Fruit fly (Drosophila melanogaster) whole organism, embryonic: Measurements from ENCODE around the gene Klp67A.

Source experiments
- Abd-B ChIP-seq: fragments of 200-800 bp; sonication (Bioruptor generic); optimal IDR thresholded peaks from 2 replicates; lab custom pipeline; 2018; ENCODE audit warnings: missing biosample characterization, mild to moderate bottlenecking, missing genetic modification characterization, moderate library complexity
- CG10267 ChIP-seq: fragments of 200-800 bp; sonication (Bioruptor generic); optimal IDR thresholded peaks from 2 replicates; lab custom pipeline; 2018; ENCODE audit warnings: missing biosample characterization, mild to moderate bottlenecking, missing genetic modification characterization, moderate library complexity
- CG10959 ChIP-seq: fragments of 200-800 bp; sonication (Bioruptor generic); IDR thresholded peaks from 2 replicates; pipeline ENCODE4 v1.3.6; 2022; ENCODE audit warnings: missing biosample characterization, missing genetic modification characterization
- CG11085 ChIP-seq: fragments of 200-800 bp; sonication (Bioruptor generic); IDR thresholded peaks from 2 replicates; pipeline ENCODE4 v1.3.6; 2022; ENCODE audit warnings: missing biosample characterization, missing genetic modification characterization
- CG12659 ChIP-seq: fragments of 200-800 bp; sonication (Bioruptor generic); optimal IDR thresholded peaks from 3 replicates; lab custom pipeline; 2017; ENCODE audit warnings: mild to moderate bottlenecking, missing biosample characterization, missing genetic modification reagents, missing genetic modification characterization
- CG12769 ChIP-seq: fragments of 200-800 bp; sonication (Bioruptor generic); optimal IDR thresholded peaks from 2 replicates; lab custom pipeline; 2019; ENCODE audit warnings: missing biosample characterization, mild to moderate bottlenecking, missing genetic modification characterization, moderate library complexity
- CG13287 ChIP-seq: fragments of 200-800 bp; sonication (Bioruptor generic); IDR thresholded peaks from 2 replicates; pipeline ENCODE4 v1.3.6; 2022; ENCODE audit warnings: missing biosample characterization, missing genetic modification characterization; ENCODE audit not compliant: partially characterized antibody
- CG15601 ChIP-seq: fragments of 200-800 bp; sonication (Bioruptor generic); optimal IDR thresholded peaks from 3 replicates; lab custom pipeline; 2019; ENCODE audit warnings: missing biosample characterization, mild to moderate bottlenecking, missing genetic modification characterization, moderate library complexity
- CG18619 ChIP-seq: fragments of 200-800 bp; sonication (Bioruptor generic); optimal IDR thresholded peaks from 3 replicates; lab custom pipeline; 2017; ENCODE audit warnings: missing biosample characterization, mild to moderate bottlenecking, missing genetic modification characterization
- CG18764 ChIP-seq: fragments of 200-800 bp; sonication (Bioruptor generic); optimal IDR thresholded peaks from 3 replicates; lab custom pipeline; 2016; ENCODE audit warnings: missing biosample characterization, missing genetic modification characterization
- CG2120 ChIP-seq: fragments of 200-800 bp; sonication (Bioruptor generic); optimal IDR thresholded peaks from 3 replicates; lab custom pipeline; 2016; ENCODE audit warnings: missing biosample characterization, missing genetic modification characterization
- CG3065 ChIP-seq: fragments of 200-800 bp; sonication (Bioruptor generic); optimal IDR thresholded peaks from 2 replicates; lab custom pipeline; 2016; ENCODE audit warnings: missing biosample characterization, missing genetic modification characterization
- CG3281 ChIP-seq: fragments of 200-800 bp; sonication (Bioruptor generic); optimal IDR thresholded peaks from 3 replicates; lab custom pipeline; 2017; ENCODE audit warnings: missing biosample characterization, mild to moderate bottlenecking, missing genetic modification characterization
- CG3407 ChIP-seq: fragments of 200-800 bp; sonication (Bioruptor generic); optimal IDR thresholded peaks from 2 replicates; lab custom pipeline; 2018; ENCODE audit warnings: missing biosample characterization, mild to moderate bottlenecking, missing genetic modification characterization
- CG4730 ChIP-seq: fragments of 200-800 bp; sonication (Bioruptor generic); IDR thresholded peaks from 2 replicates; pipeline ENCODE4 v1.3.6; 2022; ENCODE audit warnings: missing biosample characterization, missing genetic modification characterization
- CG6175 ChIP-seq: fragments of 200-800 bp; sonication (Bioruptor generic); IDR thresholded peaks from 3 replicates; pipeline ENCODE4 v1.3.6; 2022; ENCODE audit warnings: missing biosample characterization, missing genetic modification characterization
- CG6654 ChIP-seq: fragments of 200-800 bp; sonication (Bioruptor generic); optimal IDR thresholded peaks from 2 replicates; lab custom pipeline; 2017; ENCODE audit warnings: missing biosample characterization, mild to moderate bottlenecking, missing genetic modification characterization
- CG8089 ChIP-seq: fragments of 200-800 bp; sonication (Bioruptor generic); optimal IDR thresholded peaks from 3 replicates; lab custom pipeline; 2016; ENCODE audit warnings: missing biosample characterization, missing genetic modification characterization
- CG8281 ChIP-seq: fragments of 200-800 bp; sonication (Bioruptor generic); optimal IDR thresholded peaks from 2 replicates; lab custom pipeline; 2018; ENCODE audit warnings: missing biosample characterization, mild to moderate bottlenecking, missing genetic modification characterization, moderate library complexity
- CG9215 ChIP-seq: fragments of 200-800 bp; sonication (Bioruptor generic); IDR thresholded peaks from 2 replicates; pipeline ENCODE4 v1.3.6; 2022; ENCODE audit warnings: missing biosample characterization, missing genetic modification characterization
- CG9437 ChIP-seq: fragments of 200-800 bp; sonication (Bioruptor generic); optimal IDR thresholded peaks from 2 replicates; lab custom pipeline; 2018; ENCODE audit warnings: missing biosample characterization, mild to moderate bottlenecking, missing genetic modification characterization
- CG9932 ChIP-seq: fragments of 200-800 bp; sonication (Bioruptor generic); IDR thresholded peaks from 2 replicates; pipeline ENCODE4 v1.3.6; 2022; ENCODE audit warnings: missing biosample characterization, missing genetic modification characterization
- Dad ChIP-seq: fragments of 200-800 bp; sonication (Bioruptor generic); optimal IDR thresholded peaks from 3 replicates; lab custom pipeline; 2016; ENCODE audit warnings: missing biosample characterization, missing genetic modification characterization
- Hey ChIP-seq: fragments of 200-800 bp; sonication (Bioruptor generic); optimal IDR thresholded peaks from 3 replicates; lab custom pipeline; 2018; ENCODE audit warnings: missing biosample characterization, mild to moderate bottlenecking, missing genetic modification characterization
- HmgZ ChIP-seq: fragments of 200-800 bp; sonication (Bioruptor generic); optimal IDR thresholded peaks from 2 replicates; lab custom pipeline; 2018; ENCODE audit warnings: missing biosample characterization, mild to moderate bottlenecking, missing genetic modification characterization
- Hr78 ChIP-seq, 2 experiments: fragments of 200-800 bp in 1 of 2; fragments of >200 bp in 1 of 2; sonication (Bioruptor generic) in 1 of 2; optimal IDR thresholded peaks; 2 replicates each; lab custom pipeline; 2017 to 2019; ENCODE audit warnings: missing biosample characterization in 2 of 2, missing genetic modification characterization in 2 of 2, mild to moderate bottlenecking in 1 of 2, moderate library complexity in 1 of 2
- MESR4 ChIP-seq: fragments of 200-800 bp; sonication (Bioruptor generic); optimal IDR thresholded peaks from 2 replicates; lab custom pipeline; 2018; ENCODE audit warnings: missing biosample characterization, mild to moderate bottlenecking, missing genetic modification characterization, moderate library complexity
- Opbp ChIP-seq: fragments of 200-800 bp; sonication (Bioruptor generic); IDR thresholded peaks from 3 replicates; pipeline ENCODE4 v1.3.6; 2022; ENCODE audit warnings: missing biosample characterization, missing genetic modification characterization; ENCODE audit not compliant: partially characterized antibody
- Rx ChIP-seq: fragments of 200-800 bp; sonication (Bioruptor generic); IDR thresholded peaks from 2 replicates; pipeline ENCODE4 v1.3.6; 2022; ENCODE audit warnings: missing biosample characterization, missing genetic modification characterization
- Sox102F ChIP-seq: fragments of 200-800 bp; sonication (Bioruptor generic); optimal IDR thresholded peaks from 2 replicates; lab custom pipeline; 2018; ENCODE audit warnings: missing biosample characterization, mild to moderate bottlenecking, missing genetic modification characterization, moderate library complexity
- Vsx1 ChIP-seq: fragments of 200-800 bp; sonication (Bioruptor generic); optimal IDR thresholded peaks from 2 replicates; lab custom pipeline; 2017; ENCODE audit warnings: missing biosample characterization, mild to moderate bottlenecking, missing genetic modification characterization, missing genetic modification reagents
- bab2 ChIP-seq: fragments of 200-800 bp; sonication (Bioruptor generic); optimal IDR thresholded peaks from 2 replicates; lab custom pipeline; 2016; ENCODE audit warnings: missing biosample characterization, missing genetic modification characterization
- cato ChIP-seq: fragments of 200-800 bp; sonication (Bioruptor generic); optimal IDR thresholded peaks from 2 replicates; lab custom pipeline; 2016; ENCODE audit warnings: missing biosample characterization, missing genetic modification characterization, borderline replicate concordance
- chinmo ChIP-seq: fragments of 200-800 bp; sonication (Bioruptor generic); IDR thresholded peaks from 4 replicates; pipeline ENCODE4 v1.3.6; 2022; ENCODE audit warnings: missing biosample characterization, missing genetic modification characterization; ENCODE audit not compliant: partially characterized antibody
- crp ChIP-seq, 2 experiments: fragments of 200-800 bp; sonication (Bioruptor generic); optimal IDR thresholded peaks; 2 replicates in 1 of 2; 3 replicates in 1 of 2; lab custom pipeline; 2017; ENCODE audit warnings: missing biosample characterization in 2 of 2, missing genetic modification characterization in 2 of 2, mild to moderate bottlenecking in 1 of 2, moderate library complexity in 1 of 2
- disco-r ChIP-seq: fragments of 200-800 bp; sonication (Bioruptor generic); optimal IDR thresholded peaks from 2 replicates; lab custom pipeline; 2016; ENCODE audit warnings: missing biosample characterization, missing genetic modification characterization
- emc ChIP-seq: fragments of 200-800 bp; sonication (Bioruptor generic); optimal IDR thresholded peaks from 2 replicates; lab custom pipeline; 2016; ENCODE audit warnings: missing biosample characterization, missing genetic modification characterization
- en ChIP-seq: fragments of 200-800 bp; sonication (Bioruptor generic); optimal IDR thresholded peaks from 2 replicates; lab custom pipeline; 2016; ENCODE audit warnings: missing biosample characterization, missing genetic modification characterization
- fd96Cb ChIP-seq: fragments of 200-800 bp; sonication (Bioruptor generic); optimal IDR thresholded peaks from 2 replicates; lab custom pipeline; 2018; ENCODE audit warnings: missing biosample characterization, mild to moderate bottlenecking, missing genetic modification characterization, moderate library complexity
- gce ChIP-seq: fragments of 200-800 bp; sonication (Bioruptor generic); IDR thresholded peaks from 3 replicates; pipeline ENCODE4 v1.3.6; 2022; ENCODE audit warnings: missing biosample characterization, missing genetic modification characterization
- gsb ChIP-seq: fragments of 200-800 bp; sonication (Bioruptor generic); IDR thresholded peaks from 2 replicates; pipeline ENCODE4 v1.3.6; 2022; ENCODE audit warnings: missing biosample characterization, missing genetic modification characterization
- lilli ChIP-seq: fragments of 200-800 bp; sonication (Bioruptor generic); optimal IDR thresholded peaks from 3 replicates; lab custom pipeline; 2016; ENCODE audit warnings: missing biosample characterization, missing genetic modification characterization
- oc ChIP-seq: fragments of 200-800 bp; sonication (Bioruptor generic); optimal IDR thresholded peaks from 2 replicates; lab custom pipeline; 2018; ENCODE audit warnings: missing biosample characterization, mild to moderate bottlenecking, missing genetic modification characterization, moderate library complexity
- peb ChIP-seq: fragments of 200-800 bp; sonication (Bioruptor generic); IDR thresholded peaks from 2 replicates; pipeline ENCODE4 v1.3.6; 2022; ENCODE audit warnings: missing biosample characterization, missing genetic modification characterization
- pum ChIP-seq: fragments of 200-800 bp; sonication (Bioruptor generic); optimal IDR thresholded peaks from 2 replicates; lab custom pipeline; 2016; ENCODE audit warnings: missing biosample characterization, missing genetic modification characterization
- sisA ChIP-seq: fragments of 200-800 bp; sonication (Bioruptor generic); IDR thresholded peaks from 2 replicates; pipeline ENCODE4 v1.3.6; 2022; ENCODE audit warnings: missing biosample characterization, missing genetic modification characterization
- ssp ChIP-seq: fragments of 200-800 bp; sonication (Bioruptor generic); IDR thresholded peaks from 2 replicates; pipeline ENCODE4 v1.3.6; 2022; ENCODE audit warnings: missing biosample characterization, missing genetic modification characterization
- tgo ChIP-seq: fragments of 200-800 bp; sonication (Bioruptor generic); IDR thresholded peaks from 3 replicates; pipeline ENCODE4 v1.3.6; 2022; ENCODE audit warnings: missing biosample characterization, missing genetic modification characterization
- vvl ChIP-seq: fragments of 200-800 bp; sonication (Bioruptor generic); IDR thresholded peaks from 2 replicates; pipeline ENCODE4 v1.3.6; 2022; ENCODE audit warnings: missing biosample characterization, missing genetic modification characterization
- wor ChIP-seq: fragments of 200-800 bp; sonication (Bioruptor generic); IDR thresholded peaks from 2 replicates; pipeline ENCODE4 v1.3.6; 2022; ENCODE audit warnings: missing biosample characterization, missing genetic modification characterization
- zen ChIP-seq: fragments of 200-800 bp; sonication (Bioruptor generic); optimal IDR thresholded peaks from 3 replicates; lab custom pipeline; 2018; ENCODE audit warnings: missing biosample characterization, mild to moderate bottlenecking, missing genetic modification characterization, moderate library complexity

Klp67A gene

dm6 chr3L:9397156-9397555 lies 30.3 kb upstream of the Klp67A start (continued):
- TF ChIP-seq fd96Cb (tag; lab: Kevin White, UChicago) (no peak), CG9437 (no peak), CG3281 (GFP tag; lab: Kevin White, UChicago) (peak; percentile 91), CG18619 (GFP tag; lab: Kevin White, UChicago) (peak; percentile 52), zen (tag; lab: Kevin White, UChicago) (no peak), gsb (GFP tag; lab: Robert Waterston, UW) (peak; percentile 35; the same call in 1 of the 2 replicates), bab2 (GFP tag; lab: Kevin White, UChicago) (peak; percentile 44), en (GFP tag; lab: Kevin White, UChicago) (no peak), CG2120 (GFP tag; lab: Kevin White, UChicago) (peak; percentile 60), MESR4 (GFP tag; lab: Kevin White, UChicago) (no peak), CG12769 (tag; lab: Kevin White, UChicago) (peak; percentile 78), tgo (no peak; the same call in 2 of the 3 replicates), CG10267 (tag; lab: Kevin White, UChicago) (no peak), pum (GFP tag; lab: Kevin White, UChicago) (no peak), ssp (GFP tag; lab: Robert Waterston, UW) (no peak), CG13287 (GFP tag; lab: Robert Waterston, UW) (no peak), Sox102F (GFP tag; lab: Kevin White, UChicago) (peak; percentile 1), CG9215 (GFP tag; lab: Robert Waterston, UW) (no peak), CG6175 (GFP tag; lab: Robert Waterston, UW) (no peak), CG8089 (GFP tag; lab: Kevin White, UChicago) (no peak), Opbp (no peak), CG4730 (GFP tag; lab: Robert Waterston, UW) (no peak), chinmo (GFP tag; lab: Robert Waterston, UW) (no peak), sisA (GFP tag; lab: Robert Waterston, UW) (no peak), emc (GFP tag; lab: Kevin White, UChicago) (peak; percentile 10), Hr78 (GFP tag; optimal IDR thresholded peaks at IDR 0.05; lab: Kevin White, UChicago) (no peak), lilli (GFP tag; lab: Kevin White, UChicago) (peak; percentile 17), disco-r (no peak), CG8281 (peak; percentile 32), CG3065 (GFP tag; lab: Kevin White, UChicago) (no peak), Dad (peak; percentile 59), Hey (tag; lab: Kevin White, UChicago) (peak; percentile 58), CG12659 (peak; percentile 20), CG11085 (no peak), crp (GFP tag; optimal IDR thresholded peaks at IDR 0.05; lab: Kevin White, UChicago) (no peak), vvl (no peak), CG18764 (GFP tag; lab: Kevin White, UChicago) (peak; percentile 48), Abd-B (GFP tag; lab: Kevin White, UChicago) (no peak), CG3407 (GFP tag; lab: Kevin White, UChicago) (peak; percentile 44), gce (GFP tag; lab: Robert Waterston, UW) (no peak), CG6654 (GFP tag; lab: Kevin White, UChicago) (no peak), cato (GFP tag; lab: Kevin White, UChicago) (no peak), wor (GFP tag; lab: Robert Waterston, UW) (no peak), CG9932 (GFP tag; lab: Robert Waterston, UW) (no peak), Rx (GFP tag; lab: Robert Waterston, UW) (no peak), CG10959 (GFP tag; lab: Robert Waterston, UW) (peak; percentile 32; the same call in 1 of the 2 replicates), CG15601 (tag; lab: Kevin White, UChicago) (peak; percentile 36), peb (GFP tag; lab: Robert Waterston, UW) (no peak), oc (no peak), HmgZ (tag; lab: Kevin White, UChicago) (peak; percentile 44), Vsx1 (peak; percentile 83)
